Fruit fly (Drosophila melanogaster) whole organism, embryonic: ENCODE measurements around the gene ebo.

Experiments
- Ada2b ChIP-seq: fragments of 200-800 bp; sonication (Bioruptor generic); IDR thresholded peaks from 2 replicates; pipeline ENCODE4 v1.3.6; 2022; ENCODE audit warnings: missing biosample characterization, missing genetic modification characterization
- C15 ChIP-seq: fragments of 200-800 bp; sonication (Bioruptor generic); IDR thresholded peaks from 3 replicates; pipeline ENCODE4 v1.3.6; 2022; ENCODE audit warnings: missing biosample characterization, missing genetic modification characterization
- CG10267 ChIP-seq: fragments of 200-800 bp; sonication (Bioruptor generic); optimal IDR thresholded peaks from 2 replicates; lab custom pipeline; 2018; ENCODE audit warnings: missing biosample characterization, mild to moderate bottlenecking, missing genetic modification characterization, moderate library complexity
- CG10654 ChIP-seq: fragments of 200-800 bp; sonication (Bioruptor generic); optimal IDR thresholded peaks from 2 replicates; lab custom pipeline; 2016; ENCODE audit warnings: missing biosample characterization, missing genetic modification characterization
- CG13287 ChIP-seq: fragments of 200-800 bp; sonication (Bioruptor generic); IDR thresholded peaks from 2 replicates; pipeline ENCODE4 v1.3.6; 2022; ENCODE audit warnings: missing biosample characterization, missing genetic modification characterization; ENCODE audit not compliant: partially characterized antibody
- CG14014 ChIP-seq: fragments of 200-800 bp; sonication (Bioruptor generic); IDR thresholded peaks from 2 replicates; pipeline ENCODE4 v1.3.6; 2022; ENCODE audit warnings: missing biosample characterization, missing genetic modification characterization
- CG14710 ChIP-seq: fragments of 200-800 bp; sonication (Bioruptor generic); optimal IDR thresholded peaks from 3 replicates; lab custom pipeline; 2019; ENCODE audit warnings: missing biosample characterization, mild to moderate bottlenecking, missing genetic modification characterization, moderate library complexity
- CG14860 ChIP-seq: fragments of 200-800 bp; sonication (Bioruptor generic); IDR thresholded peaks from 3 replicates; pipeline ENCODE4 v1.3.6; 2022; ENCODE audit warnings: missing biosample characterization, missing genetic modification characterization; ENCODE audit not compliant: partially characterized antibody
- CG16779 ChIP-seq: fragments of 200-800 bp; sonication (Bioruptor generic); IDR thresholded peaks from 2 replicates; pipeline ENCODE4 v1.3.6; 2022; ENCODE audit warnings: missing biosample characterization, missing genetic modification characterization
- CG17328 ChIP-seq: fragments of 200-800 bp; sonication (Bioruptor generic); IDR thresholded peaks from 2 replicates; pipeline ENCODE4 v1.3.6; 2022; ENCODE audit warnings: missing biosample characterization, missing genetic modification characterization
- CG18599 ChIP-seq: fragments of 200-800 bp; sonication (Bioruptor generic); optimal IDR thresholded peaks from 3 replicates; lab custom pipeline; 2017; ENCODE audit warnings: missing biosample characterization, missing genetic modification characterization, mild to moderate bottlenecking, moderate library complexity, missing genetic modification reagents
- CG2678 ChIP-seq: fragments of 200-800 bp; sonication (Bioruptor generic); optimal IDR thresholded peaks from 3 replicates; lab custom pipeline; 2019; ENCODE audit warnings: missing biosample characterization, mild to moderate bottlenecking, missing genetic modification characterization, moderate library complexity
- CG3407 ChIP-seq: fragments of 200-800 bp; sonication (Bioruptor generic); optimal IDR thresholded peaks from 2 replicates; lab custom pipeline; 2018; ENCODE audit warnings: missing biosample characterization, mild to moderate bottlenecking, missing genetic modification characterization
- CG4282 ChIP-seq: fragments of 200-800 bp; sonication (Bioruptor generic); optimal IDR thresholded peaks from 2 replicates; lab custom pipeline; 2016; ENCODE audit warnings: missing biosample characterization, missing genetic modification characterization
- CG4328 ChIP-seq: fragments of 200-800 bp; sonication (Bioruptor generic); optimal IDR thresholded peaks from 3 replicates; lab custom pipeline; 2017; ENCODE audit warnings: missing biosample characterization, missing genetic modification reagents, missing genetic modification characterization
- CG4707 ChIP-seq: fragments of 200-800 bp; sonication (Bioruptor generic); optimal IDR thresholded peaks from 2 replicates; lab custom pipeline; 2018; ENCODE audit warnings: missing biosample characterization, mild to moderate bottlenecking, missing genetic modification characterization, moderate library complexity
- CG5953 ChIP-seq: fragments of 200-800 bp; sonication (Bioruptor generic); IDR thresholded peaks from 2 replicates; pipeline ENCODE4 v1.3.6; 2022; ENCODE audit warnings: missing biosample characterization, missing genetic modification characterization
- CG6254 ChIP-seq: fragments of 200-800 bp; sonication (Bioruptor generic); optimal IDR thresholded peaks from 3 replicates; lab custom pipeline; 2017; ENCODE audit warnings: mild to moderate bottlenecking, missing biosample characterization, missing genetic modification reagents, missing genetic modification characterization
- CG6272 ChIP-seq: fragments of 200-800 bp; sonication (Bioruptor generic); IDR thresholded peaks from 2 replicates; pipeline ENCODE4 v1.3.6; 2022; ENCODE audit warnings: missing biosample characterization, missing genetic modification characterization
- CG8290 ChIP-seq, 3 experiments: fragments of 200-800 bp; sonication (Bioruptor generic); optimal IDR thresholded peaks; 2 replicates each; lab custom pipeline; 2016 to 2019; ENCODE audit warnings: missing biosample characterization in 3 of 3, missing genetic modification characterization in 3 of 3, mild to moderate bottlenecking in 2 of 3, moderate library complexity in 1 of 3
- Camta ChIP-seq: fragments of 200-800 bp; sonication (Bioruptor generic); optimal IDR thresholded peaks from 2 replicates; lab custom pipeline; 2016; ENCODE audit warnings: missing biosample characterization, missing genetic modification characterization
- CoRest ChIP-seq: fragments of 200-800 bp; sonication (Bioruptor generic); optimal IDR thresholded peaks from 3 replicates; lab custom pipeline; 2018; ENCODE audit warnings: missing biosample characterization, mild to moderate bottlenecking, missing genetic modification characterization, moderate library complexity
- H15 ChIP-seq: fragments of 200-800 bp; sonication (Bioruptor generic); IDR thresholded peaks from 3 replicates; pipeline ENCODE4 v1.3.6; 2022; ENCODE audit warnings: missing biosample characterization, missing genetic modification characterization
- HLH54F ChIP-seq: fragments of 200-800 bp; sonication (Bioruptor generic); optimal IDR thresholded peaks from 3 replicates; lab custom pipeline; 2016; ENCODE audit warnings: missing biosample characterization, missing genetic modification characterization
- Jarid2 ChIP-seq: fragments of 200-800 bp; sonication (Bioruptor generic); optimal IDR thresholded peaks from 3 replicates; lab custom pipeline; 2017; ENCODE audit warnings: mild to moderate bottlenecking, missing biosample characterization, missing genetic modification reagents, missing genetic modification characterization
- Lpt ChIP-seq: fragments of >200 bp; optimal IDR thresholded peaks from 2 replicates; lab custom pipeline; 2018; ENCODE audit warnings: missing biosample characterization, missing genetic modification characterization
- MBD-R2 ChIP-seq: fragments of 200-800 bp; sonication (Bioruptor generic); IDR thresholded peaks from 2 replicates; pipeline ENCODE4 v1.3.6; 2022; ENCODE audit warnings: missing biosample characterization, missing genetic modification characterization
- Mad ChIP-seq: fragments of 200-800 bp; sonication (Bioruptor generic); optimal IDR thresholded peaks from 2 replicates; lab custom pipeline; 2016; ENCODE audit warnings: missing biosample characterization, missing genetic modification characterization
- NK7.1 ChIP-seq: fragments of 200-800 bp; sonication (Bioruptor generic); optimal IDR thresholded peaks from 3 replicates; lab custom pipeline; 2016; ENCODE audit warnings: missing biosample characterization, missing genetic modification characterization
- Nf-YB ChIP-seq: fragments of 200-800 bp; sonication (Bioruptor generic); optimal IDR thresholded peaks from 3 replicates; lab custom pipeline; 2019; ENCODE audit warnings: missing biosample characterization, mild to moderate bottlenecking, missing genetic modification characterization, moderate library complexity
- Nf-YC ChIP-seq: fragments of 200-800 bp; optimal IDR thresholded peaks from 3 replicates; lab custom pipeline; 2019; ENCODE audit warnings: missing biosample characterization, mild to moderate bottlenecking, missing genetic modification characterization, moderate library complexity
- Ptx1 ChIP-seq: fragments of 200-800 bp; sonication (Bioruptor generic); IDR thresholded peaks from 2 replicates; pipeline ENCODE4 v1.3.6; 2022; ENCODE audit warnings: missing biosample characterization, missing genetic modification characterization
- Side ChIP-seq: fragments of 200-800 bp; sonication (Bioruptor generic); optimal IDR thresholded peaks from 2 replicates; lab custom pipeline; 2016; ENCODE audit warnings: missing biosample characterization, missing genetic modification characterization
- Trl ChIP-seq, 3 experiments: fragments of >200 bp in 2 of 3; fragments of 200-800 bp in 1 of 3; sonication (Bioruptor generic) in 1 of 3; optimal IDR thresholded peaks; 2 replicates in 1 of 3; 3 replicates in 2 of 3; lab custom pipeline; 2016 to 2017; ENCODE audit warnings: missing biosample characterization in 1 of 3, missing genetic modification characterization in 1 of 3
- bowl ChIP-seq: fragments of 200-800 bp; sonication (Bioruptor generic); IDR thresholded peaks from 2 replicates; pipeline ENCODE4 v1.3.6; 2022; ENCODE audit warnings: missing biosample characterization, missing genetic modification characterization
- cg ChIP-seq: fragments of 200-800 bp; sonication (Bioruptor generic); optimal IDR thresholded peaks from 3 replicates; lab custom pipeline; 2019; ENCODE audit warnings: missing biosample characterization, mild to moderate bottlenecking, missing genetic modification characterization, moderate library complexity
- fd64A ChIP-seq: fragments of 200-800 bp; sonication (Bioruptor generic); optimal IDR thresholded peaks from 3 replicates; lab custom pipeline; 2018; ENCODE audit warnings: missing biosample characterization, mild to moderate bottlenecking, missing genetic modification characterization
- lov ChIP-seq, 2 experiments: fragments of 200-800 bp in 1 of 2; fragments of >200 bp in 1 of 2; sonication (Bioruptor generic) in 1 of 2; IDR thresholded peaks in 1 of 2; optimal IDR thresholded peaks in 1 of 2; 2 replicates in 1 of 2; 3 replicates in 1 of 2; pipeline versions ENCODE4 v1.3.6 to Lab custom; 2017 to 2022; ENCODE audit warnings: missing biosample characterization in 1 of 2, missing genetic modification characterization in 1 of 2
- nerfin-1 ChIP-seq: fragments of 200-800 bp; sonication (Bioruptor generic); optimal IDR thresholded peaks from 3 replicates; lab custom pipeline; 2019; ENCODE audit warnings: missing biosample characterization, mild to moderate bottlenecking, missing genetic modification characterization, moderate library complexity
- pita ChIP-seq: fragments of 200-800 bp; sonication (Bioruptor generic); optimal IDR thresholded peaks from 2 replicates; lab custom pipeline; 2017; ENCODE audit warnings: missing biosample characterization, mild to moderate bottlenecking, missing genetic modification characterization
- prd ChIP-seq, 3 experiments: fragments of >200 bp in 2 of 3; fragments of 200-800 bp in 1 of 3; sonication (Bioruptor generic) in 1 of 3; optimal IDR thresholded peaks in 2 of 3; IDR thresholded peaks in 1 of 3; 2 replicates in 2 of 3; 3 replicates in 1 of 3; pipeline versions ENCODE4 v1.3.6 to Lab custom; 2017 to 2022; ENCODE audit warnings: missing biosample characterization in 1 of 3, missing genetic modification characterization in 1 of 3
- row ChIP-seq: fragments of 200-800 bp; sonication (Bioruptor generic); IDR thresholded peaks from 3 replicates; pipeline ENCODE4 v1.3.6; 2022; ENCODE audit warnings: missing biosample characterization, missing genetic modification characterization
- run ChIP-seq: fragments of 200-800 bp; sonication (Bioruptor generic); optimal IDR thresholded peaks from 3 replicates; lab custom pipeline; 2018; ENCODE audit warnings: missing biosample characterization, mild to moderate bottlenecking, missing genetic modification characterization
- sd ChIP-seq: fragments of 200-800 bp; sonication (Bioruptor generic); optimal IDR thresholded peaks from 3 replicates; lab custom pipeline; 2018; ENCODE audit warnings: missing biosample characterization, mild to moderate bottlenecking, missing genetic modification characterization, moderate library complexity
- sens ChIP-seq: fragments of 200-800 bp; sonication (Bioruptor generic); peaks from one replicate; lab custom pipeline; 2016; ENCODE audit warnings: missing biosample characterization, missing genetic modification characterization
- ssp ChIP-seq: fragments of 200-800 bp; sonication (Bioruptor generic); IDR thresholded peaks from 2 replicates; pipeline ENCODE4 v1.3.6; 2022; ENCODE audit warnings: missing biosample characterization, missing genetic modification characterization
- tll ChIP-seq, 2 experiments: fragments of 200-800 bp in 1 of 2; fragments of >200 bp in 1 of 2; sonication (Bioruptor generic) in 1 of 2; optimal IDR thresholded peaks; 2 replicates each; lab custom pipeline; 2017 to 2019; ENCODE audit warnings: missing biosample characterization in 2 of 2, missing genetic modification characterization in 2 of 2, mild to moderate bottlenecking in 1 of 2, moderate library complexity in 1 of 2

Gene ebo

DNA sequence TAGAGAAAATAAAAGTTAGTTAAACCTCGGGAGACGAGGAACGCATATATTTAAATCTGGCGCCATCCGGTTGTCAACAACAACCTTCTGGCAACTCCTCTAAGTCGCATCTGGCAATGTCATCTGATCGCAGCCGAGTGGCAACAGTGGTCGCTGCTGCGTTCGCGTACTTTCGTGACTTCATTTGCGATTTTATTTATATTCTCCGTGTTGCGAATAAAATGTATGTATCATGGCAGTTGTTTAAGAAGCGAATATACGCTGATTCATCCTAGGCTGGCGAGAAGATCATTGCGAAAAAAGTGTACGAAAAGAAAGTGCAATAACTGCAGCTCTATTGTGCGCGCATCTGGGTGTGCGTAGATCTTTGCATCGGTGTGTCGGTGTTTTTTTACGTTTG, 19.9 kb upstream of the ebo start, which contains the start of gene svr (continued):
- no peak for TF ChIP-seq Jarid2
- peak; percentile 30; the same call in 1 of the 2 replicates for TF ChIP-seq CG13287 (GFP tag; lab: Robert Waterston, UW)
- no peak for TF ChIP-seq CG4707 (GFP tag; lab: Kevin White, UChicago)
- TF ChIP-seq pita: no peak
- peak; percentile 45 for TF ChIP-seq CG14710 (tag; lab: Kevin White, UChicago)
- no peak for TF ChIP-seq HLH54F (GFP tag; lab: Kevin White, UChicago)
- peak; percentile 15 for TF ChIP-seq CoRest (tag; lab: Kevin White, UChicago)
- no peak for TF ChIP-seq CG6272
- no peak for TF ChIP-seq Side (GFP tag; lab: Kevin White, UChicago)
- TF ChIP-seq CG17328 (GFP tag; lab: Robert Waterston, UW): no peak
- TF ChIP-seq Lpt (GFP tag; lab: Kevin White, UChicago): no peak

DNA sequence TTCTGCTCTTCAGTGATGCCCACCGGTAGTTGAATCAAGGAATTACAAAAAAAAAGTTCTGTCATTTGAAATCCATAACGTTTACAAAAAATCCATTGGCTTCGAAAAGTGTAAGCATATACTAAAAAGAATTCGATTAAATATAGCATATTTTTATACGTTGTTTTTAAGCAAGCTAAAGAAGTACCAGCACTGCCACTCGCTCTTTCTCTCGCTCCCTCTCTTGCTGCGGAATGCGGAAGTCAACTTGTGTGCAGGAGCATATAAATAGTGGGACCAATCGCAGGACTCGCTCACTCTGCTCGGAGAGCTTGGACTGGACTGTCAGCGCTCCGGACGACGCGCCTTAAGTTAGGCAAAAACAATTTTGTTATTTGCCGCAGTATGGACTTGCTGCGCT, 18.2 kb upstream of the ebo start, which contains the start of gene CG17778:
Gene CG17778, plus strand, starts transcription at position 8 of the 400 bp plus-strand sequence.
- TF ChIP-seq CG3407 (no peak), CG18599 (GFP tag; lab: Kevin White, UChicago) (peak; percentile 60), Mad (GFP tag; lab: Kevin White, UChicago) (no peak), CG6272 (no peak), CG8290 (GFP tag; optimal IDR thresholded peaks at IDR 0.05; lab: Kevin White, UChicago) (no peak), CG8290 (tag; optimal IDR thresholded peaks at IDR 0.05; lab: Kevin White, UChicago) (peak in 1 of 2 experiments; percentile 28), lov (optimal IDR thresholded peaks at IDR 0.05; lab: Kevin White, UChicago) (no peak), lov (GFP tag; IDR thresholded peaks at IDR 0.05; lab: Robert Waterston, UW) (no peak), Nf-YB (GFP tag; lab: Kevin White, UChicago) (peak; percentile 28), fd64A (GFP tag; lab: Kevin White, UChicago) (no peak), CG10267 (tag; lab: Kevin White, UChicago) (no peak), Ptx1 (GFP tag; lab: Robert Waterston, UW) (peak; percentile 31; the same call in 1 of the 2 replicates), CG16779 (GFP tag; lab: Robert Waterston, UW) (peak; percentile 35; the same call in 1 of the 2 replicates), C15 (GFP tag; lab: Robert Waterston, UW) (no peak), Ada2b (GFP tag; lab: Robert Waterston, UW) (0 out of 2 replicates have a peak, but pooled peaks have one; percentile 11), CG4282 (GFP tag; lab: Kevin White, UChicago) (no peak), Trl (optimal IDR thresholded peaks at IDR 0.05; lab: Kevin White, UChicago) (peak; percentile 32 to 46), Trl (GFP tag; optimal IDR thresholded peaks at IDR 0.05; lab: Kevin White, UChicago) (no peak), Camta (GFP tag; lab: Kevin White, UChicago) (no peak), CG5953 (GFP tag; lab: Robert Waterston, UW) (no peak), NK7.1 (GFP tag; lab: Kevin White, UChicago) (no peak), nerfin-1 (tag; lab: Kevin White, UChicago) (peak; percentile 40), CG14014 (GFP tag; lab: Robert Waterston, UW) (0 out of 2 replicates have a peak, but pooled peaks have one; percentile 36), CG14860 (GFP tag; lab: Robert Waterston, UW) (no peak), CG10654 (GFP tag; lab: Kevin White, UChicago) (no peak), sens (GFP tag; lab: Kevin White, UChicago) (peak; percentile 65), row (peak; percentile 35; the same call in 2 of the 3 replicates), CG6254 (GFP tag; lab: Kevin White, UChicago) (no peak), sd (tag; lab: Kevin White, UChicago) (peak; percentile 55), ssp (GFP tag; lab: Robert Waterston, UW) (no peak), Nf-YC (tag; lab: Kevin White, UChicago) (peak; percentile 68), CG2678 (tag; lab: Kevin White, UChicago) (peak; percentile 5), bowl (GFP tag; lab: Robert Waterston, UW) (no peak), run (tag; lab: Kevin White, UChicago) (no peak), tll (GFP tag; optimal IDR thresholded peaks at IDR 0.05; lab: Kevin White, UChicago) (no peak), CG4328 (GFP tag; lab: Kevin White, UChicago) (no peak), prd (optimal IDR thresholded peaks at IDR 0.05; lab: Kevin White, UChicago) (no peak), prd (GFP tag; IDR thresholded peaks at IDR 0.05; lab: Robert Waterston, UW) (0 out of 3 replicates have a peak, but pooled peaks have one; percentile 26), cg (GFP tag; lab: Kevin White, UChicago) (no peak), MBD-R2 (GFP tag; lab: Robert Waterston, UW) (no peak), H15 (0 out of 3 replicates have a peak, but pooled peaks have one; percentile 29)
